Fruit fly (Drosophila melanogaster): ENCODE results near the gene GstD2.

GstD2 gene

DNA sequence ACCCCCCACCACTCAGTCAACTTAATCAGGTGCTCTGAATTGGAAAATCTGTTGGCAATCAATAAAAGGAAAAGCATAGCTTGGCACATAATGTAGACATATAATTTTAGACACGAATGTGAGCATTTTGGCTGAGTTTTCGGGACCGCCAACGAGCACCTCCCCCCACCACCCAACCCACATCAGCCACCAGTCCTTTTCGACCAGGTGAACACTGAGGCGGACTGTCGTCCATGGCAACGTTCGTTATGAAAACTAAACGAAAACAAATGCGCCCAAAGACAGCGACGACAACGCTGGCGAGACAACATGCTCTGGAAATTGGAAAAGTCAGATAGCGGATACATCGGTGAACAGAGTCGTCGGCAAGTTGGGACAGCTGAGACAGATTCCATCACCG is 11.3 kb downstream of the GstD2 start, which contains the start of gene GstD11:
Gene GstD11 (plus strand): TSS at position 301 of the 400 bp plus-strand sequence.
- TF ChIP-seq btn (GFP tag; optimal IDR thresholded peaks at IDR 0.05) (no peak), Spps (tag; optimal IDR thresholded peaks at IDR 0.05) (no peak)

DNA sequence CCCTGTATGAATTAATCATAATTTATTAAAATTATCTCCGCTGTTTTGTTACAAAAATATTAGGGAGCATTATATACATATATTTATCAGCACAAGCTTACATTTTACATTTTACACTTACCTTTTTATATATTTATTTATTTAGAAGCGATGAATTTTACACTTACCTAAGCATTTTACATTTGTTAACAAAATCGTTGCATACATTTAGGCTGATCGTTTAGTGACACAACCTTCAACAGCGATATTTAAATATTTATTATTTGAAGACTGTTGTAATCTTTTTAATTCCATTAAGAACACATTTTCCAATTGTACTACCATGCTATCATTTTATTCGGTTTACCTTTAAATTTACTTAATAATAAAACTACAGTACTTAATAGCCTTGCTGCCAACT is 12.0 kb downstream of the GstD2 start:
- peak; percentile 20; the same call in 1 of the 2 replicates for TF ChIP-seq Bgb (GFP tag; IDR thresholded peaks at IDR 0.05; ENCODE audit: partially characterized antibody)
- TF ChIP-seq gfzf (GFP tag; optimal IDR thresholded peaks at IDR 0.05), result no peak
- no peak for TF ChIP-seq CG2129 (GFP tag; IDR thresholded peaks at IDR 0.05; ENCODE audit: partially characterized antibody)
- no peak for TF ChIP-seq HmgD (GFP tag; optimal IDR thresholded peaks at IDR 0.05)
- peak; percentile 27; the same call in 1 of the 3 replicates for TF ChIP-seq knrl (GFP tag; IDR thresholded peaks at IDR 0.05; ENCODE audit: partially characterized antibody)
- peak; percentile 60 for TF ChIP-seq amos (GFP tag; IDR thresholded peaks at IDR 0.05; ENCODE audit: partially characterized antibody)
- TF ChIP-seq ham (GFP tag; IDR thresholded peaks at IDR 0.05), result no peak
- TF ChIP-seq CG16813 (GFP tag; IDR thresholded peaks at IDR 0.05; ENCODE audit: partially characterized antibody), result peak; percentile 31; the same call in 1 of the 3 replicates
- no peak for TF ChIP-seq CG11696 (GFP tag; IDR thresholded peaks at IDR 0.05)
- peak; percentile 21; the same call in 1 of the 2 replicates for TF ChIP-seq CG13287 (GFP tag; IDR thresholded peaks at IDR 0.05; ENCODE audit: partially characterized antibody)
- no peak for TF ChIP-seq CG8089 (GFP tag; optimal IDR thresholded peaks at IDR 0.05)
- TF ChIP-seq CTCF (GFP tag; optimal IDR thresholded peaks at IDR 0.05), result peak; percentile 71
- TF ChIP-seq stwl (tag; optimal IDR thresholded peaks at IDR 0.05), result peak; percentile 39

DNA sequence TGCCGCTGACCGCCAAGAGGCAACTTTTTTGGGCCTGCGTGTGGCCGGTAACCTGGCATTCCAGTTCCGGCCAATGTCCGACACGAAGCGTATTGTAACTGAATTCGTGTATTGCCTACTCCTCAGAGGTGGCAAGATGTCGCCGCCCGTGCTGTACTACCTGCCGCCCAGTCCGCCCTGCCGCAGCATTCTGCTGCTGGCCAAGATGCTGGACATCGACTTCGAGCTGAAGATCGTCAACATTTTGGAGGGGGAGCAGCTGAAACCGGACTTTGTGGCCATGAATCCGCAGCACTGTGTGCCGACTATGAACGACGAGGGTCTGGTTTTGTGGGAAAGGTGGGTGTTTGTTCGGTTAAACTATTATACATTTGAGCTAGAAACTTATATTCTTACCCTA is 12.5 kb downstream of the GstD2 start:
- TF ChIP-seq CG11398 (GFP tag; optimal IDR thresholded peaks at IDR 0.05) (no peak), Med (GFP tag) (no peak), unpg (GFP tag; optimal IDR thresholded peaks at IDR 0.05) (no peak), Drgx (GFP tag; IDR thresholded peaks at IDR 0.05) (0 out of 2 replicates have a peak, but pooled peaks have one; percentile 24), CkIIα-i1 (GFP tag; IDR thresholded peaks at IDR 0.05) (no peak), CG6175 (GFP tag; IDR thresholded peaks at IDR 0.05) (peak; percentile 75; the same call in 1 of the 3 replicates), her (GFP tag; optimal IDR thresholded peaks at IDR 0.05) (no peak)

DNA sequence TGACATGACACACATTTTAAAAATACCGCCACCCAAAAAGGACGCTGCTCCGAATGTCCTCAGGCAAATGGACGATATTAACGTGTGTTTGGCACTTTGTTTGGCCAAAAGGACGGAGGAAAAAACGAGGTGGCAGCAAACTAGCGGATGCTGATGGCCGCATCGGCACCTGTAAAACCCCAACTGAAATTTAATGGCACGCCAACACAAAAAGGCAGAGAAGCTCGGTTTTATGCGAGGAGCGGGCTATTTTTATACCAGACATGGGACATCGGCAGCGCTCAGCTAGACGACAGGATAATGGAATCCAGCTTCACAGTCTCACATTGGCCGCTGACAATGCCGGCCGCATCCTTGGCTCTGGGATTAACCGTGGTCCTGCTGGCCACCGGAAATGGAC is 14.2 kb downstream of the GstD2 start, which contains the start of gene Sol1:
Gene Sol1 (plus strand): TSS at position 301 of the 400 bp plus-strand sequence.
- TF ChIP-seq CG11093 (GFP tag; IDR thresholded peaks at IDR 0.05) (no peak), jing (GFP tag; optimal IDR thresholded peaks at IDR 0.05) (no peak), fru (optimal IDR thresholded peaks at IDR 0.05) (no peak), CG33213 (GFP tag; optimal IDR thresholded peaks at IDR 0.05) (no peak), CG13123 (GFP tag; optimal IDR thresholded peaks at IDR 0.05) (no peak)

DNA sequence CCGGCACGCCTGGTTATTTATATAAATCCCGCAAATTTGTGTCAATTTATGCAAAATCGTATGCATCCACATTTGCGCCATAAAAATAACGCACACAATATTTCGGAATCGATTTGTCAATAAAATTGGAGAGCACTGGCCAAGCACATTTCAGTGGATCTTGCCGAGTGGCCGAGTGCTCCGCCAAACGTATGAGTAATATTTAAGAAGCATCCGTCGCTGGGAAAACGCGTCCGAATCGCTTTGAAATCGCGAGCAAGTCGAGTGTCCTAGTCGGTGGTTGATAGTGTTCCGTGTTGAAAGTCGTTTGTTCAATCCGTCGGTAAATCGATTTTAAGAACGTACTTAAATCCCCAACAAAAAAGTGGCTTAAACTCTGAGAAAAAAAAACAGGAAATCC is 15.2 kb downstream of the GstD2 start, which contains the start of gene CG33098:
Gene CG33098 (plus strand): TSS at position 224 of the 400 bp plus-strand sequence.
- TF ChIP-seq zf30C (GFP tag; optimal IDR thresholded peaks at IDR 0.05) (no peak), CG8359 (GFP tag; optimal IDR thresholded peaks at IDR 0.05; ENCODE audit: borderline replicate concordance) (peak; percentile 97)

DNA sequence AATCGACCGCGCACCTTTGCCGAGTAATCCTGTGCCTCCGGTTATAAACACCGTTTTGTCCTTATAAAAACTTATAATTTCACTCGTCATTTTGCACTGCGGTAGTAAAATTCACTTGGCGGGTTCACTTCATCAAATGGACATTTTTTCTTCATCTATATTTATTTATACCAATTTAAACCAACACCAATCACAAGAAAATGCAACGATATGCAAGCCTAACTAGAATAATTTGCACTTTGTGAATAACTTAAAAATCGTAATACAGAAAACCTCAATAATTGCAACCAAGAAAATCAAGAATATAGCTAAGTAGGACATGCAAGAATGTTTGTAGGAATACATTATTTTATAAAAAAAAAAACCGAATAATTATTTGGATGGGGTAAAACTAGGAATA is 24.1 kb downstream of the GstD2 start, which contains the start of the genes CG10096 and CG10097:
Gene CG10096 (minus strand): TSS at position 101 of the 400 bp plus-strand sequence.
Gene CG10097 (minus strand): TSS at position 101 of the 400 bp plus-strand sequence.
- TF ChIP-seq H2.0 (GFP tag; IDR thresholded peaks at IDR 0.05) (no peak), CG2678 (tag; optimal IDR thresholded peaks at IDR 0.05) (no peak), Ets65A (GFP tag) (peak; percentile 29)

Data from whole organism, embryonic.